In the genomic region with DNA sequence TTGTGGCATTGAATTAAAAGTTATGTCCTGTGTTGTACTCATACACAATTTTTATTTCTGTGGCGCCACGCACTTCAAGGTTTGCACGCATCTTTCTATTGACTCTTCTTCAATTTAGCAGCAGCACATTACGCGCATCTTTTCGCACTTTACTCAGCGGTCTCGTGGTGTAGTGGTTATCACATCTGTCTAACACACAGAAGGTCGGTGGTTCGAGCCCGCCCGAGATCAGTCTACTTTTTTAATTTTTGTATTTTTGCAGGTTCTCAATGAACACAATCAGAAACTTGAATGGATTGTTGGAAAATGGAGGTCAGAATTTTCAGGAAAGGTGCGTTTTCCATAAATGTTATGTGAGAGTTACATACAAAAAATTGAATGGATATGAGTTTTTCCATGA, we compare ENCODE assay signal across 2 worm cellular contexts.
TF ChIP-seq lines count a peak whose summit lies in the region.

No protein-coding gene starts in this region.

TF ChIP-seq in whole organism, L1 larva, 84 proteins besides CTCF, POLR2A, EP300 and RAD21 (continued from another document):
- TF ChIP-seq fos-1 (tag; optimal IDR thresholded peaks at IDR 0.05; lab: Kevin White, UChicago), result peak; percentile 19
- no peak for TF ChIP-seq vab-15 (tag; optimal IDR thresholded peaks at IDR 0.05; lab: Kevin White, UChicago)
- peak; percentile 51 for TF ChIP-seq lin-14 (GFP tag; optimal IDR thresholded peaks at IDR 0.05; lab: Kevin White, UChicago)
- TF ChIP-seq nhr-11 (tag; optimal IDR thresholded peaks at IDR 0.05; lab: Kevin White, UChicago), result no peak
- peak; percentile 14 for TF ChIP-seq skn-1 (tag; optimal IDR thresholded peaks at IDR 0.05; lab: Kevin White, UChicago)
- TF ChIP-seq swsn-7 (tag; optimal IDR thresholded peaks at IDR 0.05; lab: Kevin White, UChicago), result peak; percentile 58
- TF ChIP-seq unc-30 (tag; optimal IDR thresholded peaks at IDR 0.05; lab: Kevin White, UChicago), result no peak
- TF ChIP-seq lin-39 (tag; optimal IDR thresholded peaks at IDR 0.05; lab: Kevin White, UChicago), result no peak
- no peak for TF ChIP-seq efl-3 (GFP tag; optimal IDR thresholded peaks at IDR 0.05; lab: Kevin White, UChicago)
- TF ChIP-seq lin-35 (GFP tag; optimal IDR thresholded peaks at IDR 0.05; lab: Kevin White, UChicago), result peak; percentile 31 to 75
- TF ChIP-seq C04F5.9 (tag; optimal IDR thresholded peaks at IDR 0.05; lab: Kevin White, UChicago), result no peak
- TF ChIP-seq mef-2 (tag; optimal IDR thresholded peaks at IDR 0.05; lab: Kevin White, UChicago), result no peak
- TF ChIP-seq nhr-28 (tag; optimal IDR thresholded peaks at IDR 0.05; lab: Kevin White, UChicago), result no peak
- peak; percentile 20 for TF ChIP-seq fkh-10 (GFP tag; optimal IDR thresholded peaks at IDR 0.05; lab: Kevin White, UChicago)
- TF ChIP-seq irx-1 (tag; optimal IDR thresholded peaks at IDR 0.05; lab: Kevin White, UChicago), result no peak
- TF ChIP-seq ceh-90 (tag; optimal IDR thresholded peaks at IDR 0.05; lab: Kevin White, UChicago), result no peak
- TF ChIP-seq fkh-8 (tag; optimal IDR thresholded peaks at IDR 0.05; lab: Kevin White, UChicago), result no peak
- no peak for TF ChIP-seq isw-1 (GFP tag; IDR thresholded peaks at IDR 0.05; lab: Robert Waterston, UW)
- no peak for TF ChIP-seq sox-4 (tag; optimal IDR thresholded peaks at IDR 0.05; lab: Kevin White, UChicago)
- no peak for TF ChIP-seq zip-4 (GFP tag; optimal IDR thresholded peaks at IDR 0.05; lab: Kevin White, UChicago)
- TF ChIP-seq C34B4.2 (tag; optimal IDR thresholded peaks at IDR 0.05; lab: Kevin White, UChicago), result no peak
- no peak for TF ChIP-seq tlp-1 (tag; optimal IDR thresholded peaks at IDR 0.05; lab: Kevin White, UChicago)
- peak; percentile 66 for TF ChIP-seq nhr-90 (tag; optimal IDR thresholded peaks at IDR 0.05; lab: Kevin White, UChicago; ENCODE audit: poor library complexity)
- peak; percentile 55 for TF ChIP-seq lir-3 (tag; optimal IDR thresholded peaks at IDR 0.05; lab: Kevin White, UChicago; ENCODE audit: poor library complexity)
- TF ChIP-seq nhr-77 (tag; optimal IDR thresholded peaks at IDR 0.05; lab: Kevin White, UChicago), result no peak
- TF ChIP-seq unc-86 (tag; optimal IDR thresholded peaks at IDR 0.05; lab: Kevin White, UChicago), result no peak
TF ChIP-seq in whole organism, L1 larva: peak in this region for 36.

TF ChIP-seq in whole organism, young adult, 124 proteins besides CTCF, POLR2A, EP300 and RAD21 (continued from another document):
- TF ChIP-seq K11D2.4 (GFP tag; IDR thresholded peaks at IDR 0.05; lab: Robert Waterston, UW) (peak; percentile 46; the same call in 1 of the 2 replicates), T26A5.8 (tag; optimal IDR thresholded peaks at IDR 0.05; lab: Kevin White, UChicago) (peak; percentile 59), F52B5.7 (tag; optimal IDR thresholded peaks at IDR 0.05; lab: Kevin White, UChicago) (peak; percentile 42)
